Worm (Caenorhabditis elegans): ENCODE data around the gene mrpl-41.

- TF ChIP-seq hlh-30 (tag; optimal IDR thresholded peaks at IDR 0.05; ENCODE audit: insufficient read depth): no peak
- TF ChIP-seq tag-97 (GFP tag; IDR thresholded peaks at IDR 0.05): no peak
- TF ChIP-seq ceh-62 (tag; optimal IDR thresholded peaks at IDR 0.05): no peak
- no peak for TF ChIP-seq ztf-11 (tag; optimal IDR thresholded peaks at IDR 0.05)
- no peak for TF ChIP-seq nhr-102 (tag; optimal IDR thresholded peaks at IDR 0.05)
- no peak for TF ChIP-seq dpl-1 (GFP tag; optimal IDR thresholded peaks at IDR 0.05)
- TF ChIP-seq lir-3 (tag; optimal IDR thresholded peaks at IDR 0.05): no peak
- TF ChIP-seq mxl-3 (GFP tag; optimal IDR thresholded peaks at IDR 0.05): no peak
- TF ChIP-seq ces-1 (GFP tag; optimal IDR thresholded peaks at IDR 0.05): no peak
- TF ChIP-seq nhr-76 (tag; optimal IDR thresholded peaks at IDR 0.05): no peak
- no peak for TF ChIP-seq jun-1 (tag; optimal IDR thresholded peaks at IDR 0.05)
- no peak for TF ChIP-seq mdl-1 (tag; optimal IDR thresholded peaks at IDR 0.05)
- TF ChIP-seq nhr-11 (tag; optimal IDR thresholded peaks at IDR 0.05): no peak
- TF ChIP-seq php-3 (GFP tag; IDR thresholded peaks at IDR 0.05): no peak
Observed at ce11 chrII:337233-337832, 48.6 kb downstream of the mrpl-41 start, which contains the start of gene cpn-2.

All from whole organism, L4 larva.